Fruit fly (Drosophila melanogaster) whole organism, embryonic: Measurements from ENCODE around the gene CG42638.

Experiments
- CG10565 ChIP-seq: fragments of 200-800 bp; sonication (Bioruptor generic); optimal IDR thresholded peaks from 3 replicates; lab custom pipeline; 2016; ENCODE audit warnings: missing biosample characterization, mild to moderate bottlenecking, missing genetic modification characterization
- CG11247 ChIP-seq: fragments of 200-800 bp; sonication (Bioruptor generic); IDR thresholded peaks from 2 replicates; pipeline ENCODE4 v1.3.6; 2022; ENCODE audit warnings: missing biosample characterization, missing genetic modification characterization
- CG11398 ChIP-seq: fragments of 200-800 bp; sonication (Bioruptor generic); optimal IDR thresholded peaks from 2 replicates; lab custom pipeline; 2016; ENCODE audit warnings: missing biosample characterization, missing genetic modification characterization
- CG11723 ChIP-seq: fragments of 200-800 bp; sonication (Bioruptor generic); optimal IDR thresholded peaks from 2 replicates; lab custom pipeline; 2017; ENCODE audit warnings: missing biosample characterization, mild to moderate bottlenecking, missing genetic modification characterization
- CG13287 ChIP-seq: fragments of 200-800 bp; sonication (Bioruptor generic); IDR thresholded peaks from 2 replicates; pipeline ENCODE4 v1.3.6; 2022; ENCODE audit warnings: missing biosample characterization, missing genetic modification characterization; ENCODE audit not compliant: partially characterized antibody
- CG13296 ChIP-seq: fragments of 200-800 bp; sonication (Bioruptor generic); optimal IDR thresholded peaks from 3 replicates; lab custom pipeline; 2018; ENCODE audit warnings: missing biosample characterization, mild to moderate bottlenecking, missing genetic modification characterization
- CG15479 ChIP-seq: fragments of 200-800 bp; sonication (Bioruptor generic); optimal IDR thresholded peaks from 3 replicates; lab custom pipeline; 2019; ENCODE audit warnings: missing biosample characterization, mild to moderate bottlenecking, missing genetic modification characterization, moderate library complexity
- CG17385 ChIP-seq: fragments of 200-800 bp; sonication (Bioruptor generic); optimal IDR thresholded peaks from 3 replicates; lab custom pipeline; 2018; ENCODE audit warnings: missing biosample characterization, mild to moderate bottlenecking, missing genetic modification characterization
- CG17568 ChIP-seq: fragments of 200-800 bp; sonication (Bioruptor generic); optimal IDR thresholded peaks from 2 replicates; lab custom pipeline; 2018; ENCODE audit warnings: missing biosample characterization, mild to moderate bottlenecking, missing genetic modification characterization, moderate library complexity
- CG18262 ChIP-seq: fragments of 200-800 bp; optimal IDR thresholded peaks from 3 replicates; lab custom pipeline; 2019; ENCODE audit warnings: missing biosample characterization, mild to moderate bottlenecking, missing genetic modification characterization, moderate library complexity
- CG2120 ChIP-seq: fragments of 200-800 bp; sonication (Bioruptor generic); optimal IDR thresholded peaks from 3 replicates; lab custom pipeline; 2016; ENCODE audit warnings: missing biosample characterization, missing genetic modification characterization
- CG2889 ChIP-seq: fragments of 200-800 bp; sonication (Bioruptor generic); IDR thresholded peaks from 3 replicates; pipeline ENCODE4 v1.3.6; 2022; ENCODE audit warnings: missing biosample characterization, missing genetic modification characterization
- CG31441 ChIP-seq: fragments of 200-800 bp; sonication (Bioruptor generic); IDR thresholded peaks from 2 replicates; pipeline ENCODE4 v1.3.6; 2022; ENCODE audit warnings: missing biosample characterization, missing genetic modification characterization
- CG3281 ChIP-seq: fragments of 200-800 bp; sonication (Bioruptor generic); optimal IDR thresholded peaks from 3 replicates; lab custom pipeline; 2017; ENCODE audit warnings: missing biosample characterization, mild to moderate bottlenecking, missing genetic modification characterization
- CG3407 ChIP-seq: fragments of 200-800 bp; sonication (Bioruptor generic); optimal IDR thresholded peaks from 2 replicates; lab custom pipeline; 2018; ENCODE audit warnings: missing biosample characterization, mild to moderate bottlenecking, missing genetic modification characterization
- CG34376 ChIP-seq: fragments of 200-800 bp; sonication (Bioruptor generic); optimal IDR thresholded peaks from 2 replicates; lab custom pipeline; 2018; ENCODE audit warnings: missing biosample characterization, mild to moderate bottlenecking, missing genetic modification characterization
- CG6254 ChIP-seq: fragments of 200-800 bp; sonication (Bioruptor generic); optimal IDR thresholded peaks from 3 replicates; lab custom pipeline; 2017; ENCODE audit warnings: mild to moderate bottlenecking, missing biosample characterization, missing genetic modification reagents, missing genetic modification characterization
- CG6683 ChIP-seq: fragments of 200-800 bp; sonication (Bioruptor generic); optimal IDR thresholded peaks from 2 replicates; lab custom pipeline; 2017; ENCODE audit warnings: missing biosample characterization, mild to moderate bottlenecking, missing genetic modification characterization, missing genetic modification reagents
- CG6765 ChIP-seq: fragments of 200-800 bp; sonication (Bioruptor generic); optimal IDR thresholded peaks from 3 replicates; lab custom pipeline; 2017; ENCODE audit warnings: missing biosample characterization, mild to moderate bottlenecking, missing genetic modification characterization
- CG7372 ChIP-seq: fragments of 200-800 bp; sonication (Bioruptor generic); IDR thresholded peaks from 2 replicates; pipeline ENCODE4 v1.3.6; 2022; ENCODE audit warnings: missing biosample characterization, missing genetic modification characterization
- CG7963 ChIP-seq: fragments of 200-800 bp; sonication (Bioruptor generic); IDR thresholded peaks from 3 replicates; pipeline ENCODE4 v1.3.6; 2022; ENCODE audit warnings: missing biosample characterization, missing genetic modification characterization; ENCODE audit not compliant: partially characterized antibody
- CG8290 ChIP-seq, 3 experiments: fragments of 200-800 bp; sonication (Bioruptor generic); optimal IDR thresholded peaks; 2 replicates each; lab custom pipeline; 2016 to 2019; ENCODE audit warnings: missing biosample characterization in 3 of 3, missing genetic modification characterization in 3 of 3, mild to moderate bottlenecking in 2 of 3, moderate library complexity in 1 of 3
- CG8359 ChIP-seq: fragments of 200-800 bp; sonication (Bioruptor generic); optimal IDR thresholded peaks from 2 replicates; lab custom pipeline; 2017; ENCODE audit warnings: missing biosample characterization, mild to moderate bottlenecking, missing genetic modification characterization, borderline replicate concordance
- Dp ChIP-seq: fragments of 200-800 bp; sonication (Bioruptor generic); optimal IDR thresholded peaks from 2 replicates; lab custom pipeline; 2018; ENCODE audit warnings: missing biosample characterization, mild to moderate bottlenecking, missing genetic modification characterization, moderate library complexity
- H2.0 ChIP-seq: fragments of 200-800 bp; sonication (Bioruptor generic); IDR thresholded peaks from 2 replicates; pipeline ENCODE4 v1.3.6; 2022; ENCODE audit warnings: missing biosample characterization, missing genetic modification characterization
- Hmr ChIP-seq: fragments of 200-800 bp; sonication (Bioruptor generic); optimal IDR thresholded peaks from 3 replicates; lab custom pipeline; 2017; ENCODE audit warnings: mild to moderate bottlenecking, missing biosample characterization, missing genetic modification reagents, missing genetic modification characterization
- Lpt ChIP-seq: fragments of >200 bp; optimal IDR thresholded peaks from 2 replicates; lab custom pipeline; 2018; ENCODE audit warnings: missing biosample characterization, missing genetic modification characterization
- Myb ChIP-seq: fragments of 200-800 bp; sonication (Bioruptor generic); optimal IDR thresholded peaks from 2 replicates; lab custom pipeline; 2016; ENCODE audit warnings: missing biosample characterization, missing genetic modification characterization
- Nf-YB ChIP-seq: fragments of 200-800 bp; sonication (Bioruptor generic); optimal IDR thresholded peaks from 3 replicates; lab custom pipeline; 2019; ENCODE audit warnings: missing biosample characterization, mild to moderate bottlenecking, missing genetic modification characterization, moderate library complexity
- Six4 ChIP-seq: fragments of 200-800 bp; sonication (Bioruptor generic); optimal IDR thresholded peaks from 2 replicates; lab custom pipeline; 2016; ENCODE audit warnings: missing biosample characterization, missing genetic modification characterization
- ase ChIP-seq: fragments of 200-800 bp; sonication (Bioruptor generic); IDR thresholded peaks from 3 replicates; pipeline ENCODE4 v1.3.6; 2022; ENCODE audit warnings: missing biosample characterization, missing genetic modification characterization
- cato ChIP-seq: fragments of 200-800 bp; sonication (Bioruptor generic); optimal IDR thresholded peaks from 2 replicates; lab custom pipeline; 2016; ENCODE audit warnings: missing biosample characterization, missing genetic modification characterization, borderline replicate concordance
- caup ChIP-seq: fragments of 200-800 bp; sonication (Bioruptor generic); optimal IDR thresholded peaks from 3 replicates; lab custom pipeline; 2017; ENCODE audit warnings: missing biosample characterization, mild to moderate bottlenecking, missing genetic modification characterization, moderate library complexity; ENCODE audit not compliant: severe bottlenecking
- disco-r ChIP-seq: fragments of 200-800 bp; sonication (Bioruptor generic); optimal IDR thresholded peaks from 2 replicates; lab custom pipeline; 2016; ENCODE audit warnings: missing biosample characterization, missing genetic modification characterization
- dm ChIP-seq: fragments of 200-800 bp; sonication (Bioruptor generic); optimal IDR thresholded peaks from 3 replicates; lab custom pipeline; 2016; ENCODE audit warnings: missing biosample characterization, missing genetic modification characterization
- exex ChIP-seq: fragments of 200-800 bp; sonication (Bioruptor generic); optimal IDR thresholded peaks from 4 replicates; lab custom pipeline; 2018; ENCODE audit warnings: missing biosample characterization, mild to moderate bottlenecking, missing genetic modification characterization, moderate library complexity
- grn ChIP-seq: fragments of 200-800 bp; sonication (Bioruptor generic); optimal IDR thresholded peaks from 3 replicates; lab custom pipeline; 2017; ENCODE audit warnings: missing biosample characterization, missing genetic modification characterization
- hth ChIP-seq: fragments of >200 bp; optimal IDR thresholded peaks from 2 replicates; lab custom pipeline; 2017; ENCODE audit warnings: inconsistent platforms
- klu ChIP-seq: fragments of 200-800 bp; sonication (Bioruptor generic); IDR thresholded peaks from 2 replicates; pipeline ENCODE4 v1.3.6; 2022; ENCODE audit warnings: missing biosample characterization, missing genetic modification characterization
- knrl ChIP-seq: fragments of 200-800 bp; sonication (Bioruptor generic); IDR thresholded peaks from 3 replicates; pipeline ENCODE4 v1.3.6; 2022; ENCODE audit warnings: missing biosample characterization, missing genetic modification characterization; ENCODE audit not compliant: partially characterized antibody
- pzg ChIP-seq: fragments of 200-800 bp; sonication (Bioruptor generic); optimal IDR thresholded peaks from 3 replicates; lab custom pipeline; 2018; ENCODE audit warnings: missing biosample characterization, mild to moderate bottlenecking, missing genetic modification characterization, moderate library complexity
- ranshi ChIP-seq: fragments of 200-800 bp; sonication (Bioruptor generic); IDR thresholded peaks from 2 replicates; pipeline ENCODE4 v1.3.6; 2022; ENCODE audit warnings: missing biosample characterization, missing genetic modification characterization
- row ChIP-seq: fragments of 200-800 bp; sonication (Bioruptor generic); IDR thresholded peaks from 3 replicates; pipeline ENCODE4 v1.3.6; 2022; ENCODE audit warnings: missing biosample characterization, missing genetic modification characterization
- ssp ChIP-seq: fragments of 200-800 bp; sonication (Bioruptor generic); IDR thresholded peaks from 2 replicates; pipeline ENCODE4 v1.3.6; 2022; ENCODE audit warnings: missing biosample characterization, missing genetic modification characterization
- stc ChIP-seq: fragments of 200-800 bp; sonication (Bioruptor generic); IDR thresholded peaks from 2 replicates; pipeline ENCODE4 v1.3.6; 2022; ENCODE audit warnings: missing biosample characterization, missing genetic modification characterization
- unpg ChIP-seq: fragments of 200-800 bp; sonication (Bioruptor generic); optimal IDR thresholded peaks from 3 replicates; lab custom pipeline; 2018; ENCODE audit warnings: missing biosample characterization, mild to moderate bottlenecking, missing genetic modification characterization, moderate library complexity
- wdn ChIP-seq: fragments of 200-800 bp; sonication (Bioruptor generic); IDR thresholded peaks from 2 replicates; pipeline ENCODE4 v1.3.6; 2022; ENCODE audit warnings: missing biosample characterization, missing genetic modification characterization
- zen2 ChIP-seq: fragments of 200-800 bp; sonication (Bioruptor generic); IDR thresholded peaks from 3 replicates; pipeline ENCODE4 v1.3.6; 2022; ENCODE audit warnings: missing biosample characterization, missing genetic modification characterization; ENCODE audit not compliant: partially characterized antibody

Gene CG42638

dm6 chr3L:19794203-19794802, 44.8 kb upstream of the CG42638 start (continued):
- TF ChIP-seq stc (GFP tag; lab: Robert Waterston, UW) (peak; percentile 64), CG17385 (GFP tag; lab: Kevin White, UChicago) (peak; percentile 87), CG6765 (peak; percentile 90), ssp (GFP tag; lab: Robert Waterston, UW) (peak; percentile 49), CG13296 (GFP tag; lab: Kevin White, UChicago) (peak; percentile 90), CG7963 (GFP tag; lab: Robert Waterston, UW) (peak; percentile 35; the same call in 1 of the 3 replicates), Six4 (GFP tag; lab: Kevin White, UChicago) (peak; percentile 79), exex (tag; lab: Kevin White, UChicago) (peak; percentile 68), CG15479 (GFP tag; lab: Kevin White, UChicago) (no peak), CG3281 (GFP tag; lab: Kevin White, UChicago) (peak; percentile 93), row (GFP tag; lab: Robert Waterston, UW) (peak; percentile 90), Dp (GFP tag; lab: Kevin White, UChicago) (no peak), zen2 (GFP tag; lab: Robert Waterston, UW) (no peak; the same call in 2 of the 3 replicates), CG11247 (GFP tag; lab: Robert Waterston, UW) (peak; percentile 57), CG11398 (GFP tag; lab: Kevin White, UChicago) (peak; percentile 27), grn (peak; percentile 57), CG8290 (GFP tag; optimal IDR thresholded peaks at IDR 0.05; lab: Kevin White, UChicago) (peak; percentile 36), CG8290 (tag; optimal IDR thresholded peaks at IDR 0.05; lab: Kevin White, UChicago) (peak; percentile 34 to 88), Hmr (GFP tag; lab: Kevin White, UChicago) (peak; percentile 90), CG18262 (tag; lab: Kevin White, UChicago) (peak; percentile 91), dm (GFP tag; lab: Kevin White, UChicago) (peak; percentile 57), pzg (GFP tag; lab: Kevin White, UChicago) (no peak), disco-r (GFP tag; lab: Kevin White, UChicago) (peak; percentile 58), CG2889 (GFP tag; lab: Robert Waterston, UW) (0 out of 3 replicates have a peak, but pooled peaks have one; percentile 15), CG7372 (GFP tag; lab: Robert Waterston, UW) (peak; percentile 58), H2.0 (GFP tag; lab: Robert Waterston, UW) (peak; percentile 36; the same call in 1 of the 2 replicates), Nf-YB (GFP tag; lab: Kevin White, UChicago) (peak; percentile 96), CG11723 (GFP tag; lab: Kevin White, UChicago) (peak; percentile 91), unpg (GFP tag; lab: Kevin White, UChicago) (peak; percentile 70), wdn (GFP tag; lab: Robert Waterston, UW) (no peak), CG6683 (GFP tag; lab: Kevin White, UChicago) (peak; percentile 66), Myb (GFP tag; lab: Kevin White, UChicago) (peak; percentile 41), caup (peak; percentile 91), CG2120 (peak; percentile 90), hth (no peak), CG34376 (GFP tag; lab: Kevin White, UChicago) (peak; percentile 92), CG13287 (peak; percentile 7; the same call in 1 of the 2 replicates), CG8359 (GFP tag; lab: Kevin White, UChicago) (peak; percentile 36), CG10565 (GFP tag; lab: Kevin White, UChicago) (peak; percentile 53), CG31441 (GFP tag; lab: Robert Waterston, UW) (peak; percentile 91), cato (GFP tag; lab: Kevin White, UChicago) (peak; percentile 79), ase (GFP tag; lab: Robert Waterston, UW) (0 out of 3 replicates have a peak, but pooled peaks have one; percentile 11), CG6254 (peak; percentile 78), klu (GFP tag; lab: Robert Waterston, UW) (peak; percentile 56; the same call in 1 of the 2 replicates), CG3407 (peak; percentile 73), Lpt (no peak), CG17568 (GFP tag; lab: Kevin White, UChicago) (no peak), ranshi (GFP tag; lab: Robert Waterston, UW) (peak; percentile 43), knrl (no peak)
